Fruit fly (Drosophila melanogaster) whole organism, embryonic: ENCODE results near the gene Porin2.
A peak's percentile ranks its signal among the peaks of the same experiment; 100 is the strongest.

ENCODE experiments used
- Atf-2 ChIP-seq: fragments of 200-800 bp; sonication (Bioruptor generic); optimal IDR thresholded peaks from 2 replicates; lab custom pipeline; 2016; ENCODE audit warnings: missing biosample characterization, missing genetic modification characterization
- CG11398 ChIP-seq: fragments of 200-800 bp; sonication (Bioruptor generic); optimal IDR thresholded peaks from 2 replicates; lab custom pipeline; 2016; ENCODE audit warnings: missing biosample characterization, missing genetic modification characterization
- CG11504 ChIP-seq: fragments of 200-800 bp; sonication (Bioruptor generic); optimal IDR thresholded peaks from 3 replicates; lab custom pipeline; 2019; ENCODE audit warnings: missing biosample characterization, mild to moderate bottlenecking, missing genetic modification characterization, moderate library complexity
- CG11695 ChIP-seq: fragments of 200-800 bp; sonication (Bioruptor generic); IDR thresholded peaks from 3 replicates; pipeline ENCODE4 v1.3.6; 2022; ENCODE audit warnings: missing biosample characterization, missing genetic modification characterization
- CG12071 ChIP-seq: fragments of 200-800 bp; sonication (Bioruptor generic); optimal IDR thresholded peaks from 3 replicates; lab custom pipeline; 2018; ENCODE audit warnings: missing biosample characterization, mild to moderate bottlenecking, missing genetic modification characterization
- CG12155 ChIP-seq: fragments of 200-800 bp; sonication (Bioruptor generic); optimal IDR thresholded peaks from 3 replicates; lab custom pipeline; 2016; ENCODE audit warnings: missing biosample characterization, missing genetic modification characterization
- CG12299 ChIP-seq: fragments of 200-800 bp; sonication (Bioruptor generic); optimal IDR thresholded peaks from 2 replicates; lab custom pipeline; 2018; ENCODE audit warnings: missing biosample characterization, mild to moderate bottlenecking, missing genetic modification characterization
- CG14014 ChIP-seq: fragments of 200-800 bp; sonication (Bioruptor generic); IDR thresholded peaks from 2 replicates; pipeline ENCODE4 v1.3.6; 2022; ENCODE audit warnings: missing biosample characterization, missing genetic modification characterization
- CG15269 ChIP-seq: fragments of 200-800 bp; sonication (Bioruptor generic); optimal IDR thresholded peaks from 2 replicates; lab custom pipeline; 2018; ENCODE audit warnings: missing biosample characterization, mild to moderate bottlenecking, missing genetic modification characterization, moderate library complexity
- CG1647 ChIP-seq: fragments of 200-800 bp; sonication (Bioruptor generic); optimal IDR thresholded peaks from 3 replicates; lab custom pipeline; 2016; ENCODE audit warnings: missing biosample characterization, missing genetic modification characterization
- CG18619 ChIP-seq: fragments of 200-800 bp; sonication (Bioruptor generic); optimal IDR thresholded peaks from 3 replicates; lab custom pipeline; 2017; ENCODE audit warnings: missing biosample characterization, mild to moderate bottlenecking, missing genetic modification characterization
- CG2129 ChIP-seq: fragments of 200-800 bp; sonication (Bioruptor generic); IDR thresholded peaks from 2 replicates; pipeline ENCODE4 v1.3.6; 2022; ENCODE audit warnings: missing biosample characterization, missing genetic modification characterization; ENCODE audit not compliant: partially characterized antibody
- CG30431 ChIP-seq: fragments of 200-800 bp; sonication (Bioruptor generic); optimal IDR thresholded peaks from 2 replicates; lab custom pipeline; 2017; ENCODE audit warnings: missing biosample characterization, missing genetic modification characterization
- CG34376 ChIP-seq: fragments of 200-800 bp; sonication (Bioruptor generic); optimal IDR thresholded peaks from 2 replicates; lab custom pipeline; 2018; ENCODE audit warnings: missing biosample characterization, mild to moderate bottlenecking, missing genetic modification characterization
- CG3847 ChIP-seq: fragments of 200-800 bp; sonication (Bioruptor generic); IDR thresholded peaks from 2 replicates; pipeline ENCODE4 v1.3.6; 2022; ENCODE audit warnings: missing biosample characterization, missing genetic modification characterization
- CG4328 ChIP-seq: fragments of 200-800 bp; sonication (Bioruptor generic); optimal IDR thresholded peaks from 3 replicates; lab custom pipeline; 2017; ENCODE audit warnings: missing biosample characterization, missing genetic modification reagents, missing genetic modification characterization
- CG6854 ChIP-seq: fragments of 200-800 bp; sonication (Bioruptor generic); optimal IDR thresholded peaks from 3 replicates; lab custom pipeline; 2017; ENCODE audit warnings: missing biosample characterization, mild to moderate bottlenecking, missing genetic modification characterization
- CG7839 ChIP-seq: fragments of 200-800 bp; sonication (Bioruptor generic); optimal IDR thresholded peaks from 3 replicates; lab custom pipeline; 2018; ENCODE audit warnings: missing biosample characterization, mild to moderate bottlenecking, missing genetic modification characterization, moderate library complexity
- CG8359 ChIP-seq: fragments of 200-800 bp; sonication (Bioruptor generic); optimal IDR thresholded peaks from 2 replicates; lab custom pipeline; 2017; ENCODE audit warnings: missing biosample characterization, mild to moderate bottlenecking, missing genetic modification characterization, borderline replicate concordance
- CG9215 ChIP-seq: fragments of 200-800 bp; sonication (Bioruptor generic); IDR thresholded peaks from 2 replicates; pipeline ENCODE4 v1.3.6; 2022; ENCODE audit warnings: missing biosample characterization, missing genetic modification characterization
- CG9437 ChIP-seq: fragments of 200-800 bp; sonication (Bioruptor generic); optimal IDR thresholded peaks from 2 replicates; lab custom pipeline; 2018; ENCODE audit warnings: missing biosample characterization, mild to moderate bottlenecking, missing genetic modification characterization
- HLH3B ChIP-seq: fragments of 200-800 bp; sonication (Bioruptor generic); IDR thresholded peaks from 2 replicates; pipeline ENCODE4 v1.3.6; 2022; ENCODE audit warnings: missing biosample characterization, missing genetic modification characterization
- Lpt ChIP-seq: fragments of >200 bp; optimal IDR thresholded peaks from 2 replicates; lab custom pipeline; 2018; ENCODE audit warnings: missing biosample characterization, missing genetic modification characterization
- Nf-YA ChIP-seq: fragments of 200-800 bp; sonication (Bioruptor generic); IDR thresholded peaks from 2 replicates; pipeline ENCODE4 v1.3.6; 2022; ENCODE audit warnings: missing biosample characterization, missing genetic modification characterization
- Oaz ChIP-seq: fragments of 200-800 bp; sonication (Bioruptor generic); IDR thresholded peaks from 2 replicates; pipeline ENCODE4 v1.3.6; 2022; ENCODE audit warnings: missing biosample characterization, missing genetic modification characterization
- PHDP ChIP-seq: fragments of 200-800 bp; sonication (Bioruptor generic); optimal IDR thresholded peaks from 3 replicates; lab custom pipeline; 2018; ENCODE audit warnings: missing biosample characterization, mild to moderate bottlenecking, missing genetic modification characterization, moderate library complexity
- Poxn ChIP-seq: fragments of 200-800 bp; sonication (Bioruptor generic); IDR thresholded peaks from 2 replicates; pipeline ENCODE4 v1.3.6; 2022; ENCODE audit warnings: missing biosample characterization, missing genetic modification characterization
- Sox102F ChIP-seq: fragments of 200-800 bp; sonication (Bioruptor generic); optimal IDR thresholded peaks from 2 replicates; lab custom pipeline; 2018; ENCODE audit warnings: missing biosample characterization, mild to moderate bottlenecking, missing genetic modification characterization, moderate library complexity
- Xbp1 ChIP-seq: fragments of 200-800 bp; sonication (Bioruptor generic); optimal IDR thresholded peaks from 3 replicates; lab custom pipeline; 2016; ENCODE audit warnings: missing biosample characterization, mild to moderate bottlenecking, missing genetic modification characterization
- YL-1 ChIP-seq: fragments of 200-800 bp; sonication (Bioruptor generic); optimal IDR thresholded peaks from 3 replicates; lab custom pipeline; 2017; ENCODE audit warnings: missing biosample characterization, mild to moderate bottlenecking, missing genetic modification characterization
- aop ChIP-seq: fragments of 200-800 bp; sonication (Bioruptor generic); IDR thresholded peaks from 2 replicates; pipeline ENCODE4 v1.3.6; 2022; ENCODE audit warnings: missing biosample characterization, missing genetic modification characterization
- az2 ChIP-seq: fragments of 200-800 bp; sonication (Bioruptor generic); optimal IDR thresholded peaks from 3 replicates; lab custom pipeline; 2016; ENCODE audit warnings: missing biosample characterization, missing genetic modification characterization
- caup ChIP-seq: fragments of 200-800 bp; sonication (Bioruptor generic); optimal IDR thresholded peaks from 3 replicates; lab custom pipeline; 2017; ENCODE audit warnings: missing biosample characterization, mild to moderate bottlenecking, missing genetic modification characterization, moderate library complexity; ENCODE audit not compliant: severe bottlenecking
- ci ChIP-seq: fragments of 200-800 bp; sonication (Bioruptor generic); IDR thresholded peaks from 3 replicates; pipeline ENCODE4 v1.3.6; 2022; ENCODE audit warnings: missing biosample characterization, missing genetic modification characterization
- crp ChIP-seq, 2 experiments: fragments of 200-800 bp; sonication (Bioruptor generic); optimal IDR thresholded peaks; 2 replicates in 1 of 2; 3 replicates in 1 of 2; lab custom pipeline; 2017; ENCODE audit warnings: missing biosample characterization in 2 of 2, missing genetic modification characterization in 2 of 2, mild to moderate bottlenecking in 1 of 2, moderate library complexity in 1 of 2
- cwo ChIP-seq: fragments of 200-800 bp; sonication (Bioruptor generic); optimal IDR thresholded peaks from 3 replicates; lab custom pipeline; 2017; ENCODE audit warnings: missing biosample characterization, missing genetic modification characterization, mild to moderate bottlenecking, moderate library complexity, missing genetic modification reagents
- dati ChIP-seq: fragments of 200-800 bp; sonication (Bioruptor generic); IDR thresholded peaks from 2 replicates; pipeline ENCODE4 v1.3.6; 2022; ENCODE audit warnings: missing biosample characterization, missing genetic modification characterization
- dm ChIP-seq: fragments of 200-800 bp; sonication (Bioruptor generic); optimal IDR thresholded peaks from 3 replicates; lab custom pipeline; 2016; ENCODE audit warnings: missing biosample characterization, missing genetic modification characterization
- esg ChIP-seq: fragments of 200-800 bp; sonication (Bioruptor generic); conservative IDR thresholded peaks from 2 replicates; pipeline ENCODE4 v1.3.6; 2022; ENCODE audit warnings: missing biosample characterization, missing genetic modification characterization
- fd96Cb ChIP-seq: fragments of 200-800 bp; sonication (Bioruptor generic); optimal IDR thresholded peaks from 2 replicates; lab custom pipeline; 2018; ENCODE audit warnings: missing biosample characterization, mild to moderate bottlenecking, missing genetic modification characterization, moderate library complexity
- fru ChIP-seq: fragments of >200 bp; optimal IDR thresholded peaks from 2 replicates; lab custom pipeline; 2017
- hb ChIP-seq: fragments of 200-800 bp; sonication (Bioruptor generic); IDR thresholded peaks from 3 replicates; pipeline ENCODE4 v1.3.6; 2022; ENCODE audit warnings: missing biosample characterization, missing genetic modification characterization; ENCODE audit not compliant: partially characterized antibody
- kni ChIP-seq: fragments of 200-800 bp; sonication (Bioruptor generic); optimal IDR thresholded peaks from 3 replicates; lab custom pipeline; 2017; ENCODE audit warnings: mild to moderate bottlenecking, missing biosample characterization, missing genetic modification reagents, missing genetic modification characterization
- nom ChIP-seq: fragments of 200-800 bp; sonication (Bioruptor generic); optimal IDR thresholded peaks from 2 replicates; lab custom pipeline; 2017; ENCODE audit warnings: missing biosample characterization, missing genetic modification characterization, mild to moderate bottlenecking, moderate library complexity, missing genetic modification reagents
- onecut ChIP-seq: fragments of 200-800 bp; sonication (Bioruptor generic); IDR thresholded peaks from 2 replicates; pipeline ENCODE4 v1.3.6; 2022; ENCODE audit warnings: missing biosample characterization, missing genetic modification characterization
- p53 ChIP-seq: fragments of 200-800 bp; sonication (Bioruptor generic); optimal IDR thresholded peaks from 2 replicates; lab custom pipeline; 2016; ENCODE audit warnings: missing biosample characterization, missing genetic modification characterization
- scrt ChIP-seq: fragments of 200-800 bp; sonication (Bioruptor generic); optimal IDR thresholded peaks from 2 replicates; lab custom pipeline; 2018; ENCODE audit warnings: missing biosample characterization, mild to moderate bottlenecking, missing genetic modification characterization, moderate library complexity
- sd ChIP-seq: fragments of 200-800 bp; sonication (Bioruptor generic); optimal IDR thresholded peaks from 3 replicates; lab custom pipeline; 2018; ENCODE audit warnings: missing biosample characterization, mild to moderate bottlenecking, missing genetic modification characterization, moderate library complexity
- toy ChIP-seq: fragments of 200-800 bp; sonication (Bioruptor generic); IDR thresholded peaks from 2 replicates; pipeline ENCODE4 v1.3.6; 2022; ENCODE audit warnings: missing biosample characterization, missing genetic modification characterization
- yki ChIP-seq: fragments of >200 bp; optimal IDR thresholded peaks from 3 replicates; lab custom pipeline; 2018

Porin2 gene

dm6 chr2L:10849511-10850191 lies 2.8 kb upstream of the Porin2 start, which contains the start of gene SmydA-3 (continued):
- TF ChIP-seq CG9437: no peak
- TF ChIP-seq PHDP (tag; lab: Kevin White, UChicago): peak; percentile 28
- TF ChIP-seq Xbp1: peak; percentile 23
- TF ChIP-seq CG3847 (GFP tag; lab: Robert Waterston, UW): no peak
- TF ChIP-seq onecut (GFP tag; lab: Robert Waterston, UW): peak; percentile 84
- TF ChIP-seq CG12299: no peak
- no peak for TF ChIP-seq CG34376 (GFP tag; lab: Kevin White, UChicago)
- TF ChIP-seq cwo (GFP tag; lab: Kevin White, UChicago): no peak
- TF ChIP-seq CG6854: no peak
- TF ChIP-seq az2 (GFP tag; lab: Kevin White, UChicago): peak; percentile 20
- TF ChIP-seq hb (GFP tag; lab: Robert Waterston, UW): no peak
- peak; percentile 13 for TF ChIP-seq fd96Cb (tag; lab: Kevin White, UChicago)
- TF ChIP-seq CG12155: peak; percentile 19
- no peak for TF ChIP-seq fru
- no peak for TF ChIP-seq CG7839 (tag; lab: Kevin White, UChicago)
- 0 out of 2 replicates have a peak, but pooled peaks have one; percentile 22 for TF ChIP-seq esg (GFP tag; lab: Robert Waterston, UW)
- TF ChIP-seq CG15269: no peak
- TF ChIP-seq ci (GFP tag; lab: Robert Waterston, UW): peak; percentile 47; the same call in 1 of the 3 replicates
- no peak for TF ChIP-seq dati (GFP tag; lab: Robert Waterston, UW)
- TF ChIP-seq p53 (GFP tag; lab: Kevin White, UChicago): no peak
- no peak for TF ChIP-seq Oaz
- TF ChIP-seq scrt: no peak
- peak; percentile 62 for TF ChIP-seq sd
- no peak for TF ChIP-seq CG12071 (GFP tag; lab: Kevin White, UChicago)
- no peak for TF ChIP-seq CG14014 (GFP tag; lab: Robert Waterston, UW)
- no peak for TF ChIP-seq toy
- TF ChIP-seq caup (GFP tag; lab: Kevin White, UChicago): peak; percentile 18
- peak; percentile 5 for TF ChIP-seq CG18619 (GFP tag; lab: Kevin White, UChicago)
- no peak for TF ChIP-seq YL-1 (GFP tag; lab: Kevin White, UChicago)
- no peak for TF ChIP-seq CG11504 (tag; lab: Kevin White, UChicago)
- no peak for TF ChIP-seq kni (GFP tag; lab: Kevin White, UChicago)
- TF ChIP-seq crp (GFP tag; optimal IDR thresholded peaks at IDR 0.05; lab: Kevin White, UChicago): no peak
- TF ChIP-seq Poxn (GFP tag; lab: Robert Waterston, UW): no peak
- TF ChIP-seq dm (GFP tag; lab: Kevin White, UChicago): no peak
- TF ChIP-seq CG30431 (GFP tag; lab: Kevin White, UChicago): no peak
- no peak for TF ChIP-seq Atf-2 (GFP tag; lab: Kevin White, UChicago)
- TF ChIP-seq Nf-YA (GFP tag; lab: Robert Waterston, UW): no peak
- no peak for TF ChIP-seq CG1647
- no peak for TF ChIP-seq CG11398 (GFP tag; lab: Kevin White, UChicago)
- TF ChIP-seq aop (GFP tag; lab: Robert Waterston, UW): no peak
- TF ChIP-seq Lpt (GFP tag; lab: Kevin White, UChicago): no peak
- no peak for TF ChIP-seq yki (lab: Kevin White, UChicago)
- TF ChIP-seq CG2129: no peak
- no peak for TF ChIP-seq nom (GFP tag; lab: Kevin White, UChicago)
- TF ChIP-seq CG9215 (GFP tag; lab: Robert Waterston, UW): no peak
- 0 out of 2 replicates have a peak, but pooled peaks have one; percentile 14 for TF ChIP-seq HLH3B
- TF ChIP-seq CG8359: no peak
- TF ChIP-seq CG11695 (GFP tag; lab: Robert Waterston, UW): peak; percentile 63; the same call in 1 of the 3 replicates
- TF ChIP-seq Sox102F (GFP tag; lab: Kevin White, UChicago): no peak
- TF ChIP-seq CG4328 (GFP tag; lab: Kevin White, UChicago): no peak
